Worm (Caenorhabditis elegans) whole organism, L3 larva: ENCODE measurements around the gene C28C12.11.

Experiments
- R02D3.7 ChIP-seq: fragments of 150-350 bp; optimal IDR thresholded peaks from 2 replicates; lab custom pipeline; 2014; ENCODE audit warnings: missing biosample characterization, missing genetic modification characterization
- ZK546.5 ChIP-seq: sonication (generic microtip); optimal IDR thresholded peaks from 2 replicates; lab custom pipeline; 2017; ENCODE audit warnings: missing biosample characterization, missing genetic modification characterization
- aly-2 ChIP-seq: fragments of 150-350 bp; optimal IDR thresholded peaks from 2 replicates; lab custom pipeline; 2014; ENCODE audit warnings: missing biosample characterization, missing genetic modification characterization
- ama-1 ChIP-seq: fragments of 150-350 bp; optimal IDR thresholded peaks from 2 replicates; lab custom pipeline; 2018
- ceh-16 ChIP-seq: sonication (generic microtip); optimal IDR thresholded peaks from 2 replicates; lab custom pipeline; 2017; ENCODE audit warnings: missing biosample characterization, missing genetic modification characterization
- ceh-28 ChIP-seq: fragments of 150-350 bp; optimal IDR thresholded peaks from 2 replicates; lab custom pipeline; 2014; ENCODE audit warnings: missing biosample characterization, missing genetic modification reagents, missing genetic modification characterization
- ceh-82 ChIP-seq: fragments of 150-350 bp; optimal IDR thresholded peaks from 2 replicates; lab custom pipeline; 2014; ENCODE audit warnings: missing biosample characterization, missing genetic modification characterization
- ceh-9 ChIP-seq: sonication (generic microtip); optimal IDR thresholded peaks from 2 replicates; lab custom pipeline; 2018; ENCODE audit warnings: missing biosample characterization, missing genetic modification characterization
- daf-12 ChIP-seq: fragments of 150-350 bp; optimal IDR thresholded peaks from 2 replicates; lab custom pipeline; 2014; ENCODE audit warnings: missing biosample characterization, missing genetic modification reagents, missing genetic modification characterization
- egl-27 ChIP-seq: sonication (generic microtip); optimal IDR thresholded peaks from 4 replicates; lab custom pipeline; 2017; ENCODE audit warnings: missing biosample characterization, missing genetic modification reagents, missing genetic modification characterization
- egl-5 ChIP-seq: fragments of 150-350 bp; optimal IDR thresholded peaks from 2 replicates; lab custom pipeline; 2017; ENCODE audit warnings: missing biosample characterization, missing genetic modification reagents, missing genetic modification characterization, inconsistent platforms
- elt-1 ChIP-seq: fragments of 150-350 bp; optimal IDR thresholded peaks from 2 replicates; lab custom pipeline; 2014; ENCODE audit warnings: missing biosample characterization, missing genetic modification characterization
- elt-2 ChIP-seq: sonication (generic microtip); optimal IDR thresholded peaks from 2 replicates; lab custom pipeline; 2016; ENCODE audit warnings: missing genetic modification reagents, mild to moderate bottlenecking, missing genetic modification characterization, missing compliant biosample characterization
- elt-3 ChIP-seq, 3 experiments: fragments of 150-350 bp in 1 of 3; sonication (generic microtip) in 2 of 3; optimal IDR thresholded peaks; 2 replicates in 2 of 3; 4 replicates in 1 of 3; lab custom pipeline; 2014 to 2017; ENCODE audit warnings: missing biosample characterization in 3 of 3, missing genetic modification characterization in 3 of 3
- eor-1 ChIP-seq, 2 experiments: fragments of 150-350 bp; optimal IDR thresholded peaks; 2 replicates each; lab custom pipeline; 2014 to 2018; ENCODE audit warnings: missing biosample characterization in 2 of 2, missing genetic modification characterization in 2 of 2
- fkh-10 ChIP-seq: sonication (generic microtip); optimal IDR thresholded peaks from 2 replicates; lab custom pipeline; 2017; ENCODE audit warnings: missing biosample characterization, missing genetic modification reagents, missing genetic modification characterization
- fkh-2 ChIP-seq: fragments of 150-350 bp; optimal IDR thresholded peaks from 2 replicates; lab custom pipeline; 2014; ENCODE audit warnings: missing biosample characterization, missing genetic modification reagents, missing genetic modification characterization
- fos-1 ChIP-seq: fragments of 150-350 bp; optimal IDR thresholded peaks from 2 replicates; lab custom pipeline; 2014; ENCODE audit warnings: missing biosample characterization, missing genetic modification characterization
- hmg-11 ChIP-seq: sonication (generic microtip); optimal IDR thresholded peaks from 2 replicates; lab custom pipeline; 2016; ENCODE audit warnings: missing genetic modification characterization, missing compliant biosample characterization
- jun-1 ChIP-seq: fragments of 150-350 bp; optimal IDR thresholded peaks from 2 replicates; lab custom pipeline; 2014; ENCODE audit warnings: missing biosample characterization, missing genetic modification reagents, missing genetic modification characterization
- lin-15B ChIP-seq: fragments of 150-350 bp; optimal IDR thresholded peaks from 2 replicates; lab custom pipeline; 2014; ENCODE audit warnings: missing biosample characterization, missing genetic modification characterization
- lin-39 ChIP-seq: fragments of 150-350 bp; optimal IDR thresholded peaks from 2 replicates; lab custom pipeline; 2018; ENCODE audit warnings: missing biosample characterization, missing genetic modification reagents, missing genetic modification characterization
- lsy-12 ChIP-seq: sonication (generic microtip); optimal IDR thresholded peaks from 2 replicates; lab custom pipeline; 2016; ENCODE audit warnings: mild to moderate bottlenecking, missing genetic modification characterization, missing compliant biosample characterization
- mdl-1 ChIP-seq: fragments of 150-350 bp; optimal IDR thresholded peaks from 2 replicates; lab custom pipeline; 2014; ENCODE audit warnings: missing biosample characterization, missing genetic modification characterization
- mml-1 ChIP-seq: fragments of 150-350 bp; sonication (generic microtip); optimal IDR thresholded peaks from 3 replicates; lab custom pipeline; 2014; ENCODE audit warnings: missing biosample characterization, missing genetic modification characterization
- nfya-1 ChIP-seq: sonication (generic microtip); optimal IDR thresholded peaks from 2 replicates; lab custom pipeline; 2017; ENCODE audit warnings: missing genetic modification characterization, mild to moderate bottlenecking, missing compliant biosample characterization, antibody characterized with exemption, moderate library complexity; ENCODE audit not compliant: insufficient read depth
- nhr-11 ChIP-seq: fragments of 150-350 bp; optimal IDR thresholded peaks from 2 replicates; lab custom pipeline; 2014; ENCODE audit warnings: missing biosample characterization, missing genetic modification characterization
- nhr-12 ChIP-seq: fragments of 150-350 bp; optimal IDR thresholded peaks from 2 replicates; lab custom pipeline; 2014; ENCODE audit warnings: missing biosample characterization, missing genetic modification characterization
- nhr-23 ChIP-seq: fragments of 150-350 bp; optimal IDR thresholded peaks from 2 replicates; lab custom pipeline; 2014; ENCODE audit warnings: missing biosample characterization, missing genetic modification reagents, missing genetic modification characterization
- nhr-237 ChIP-seq: fragments of 150-350 bp; optimal IDR thresholded peaks from 2 replicates; lab custom pipeline; 2014; ENCODE audit warnings: missing biosample characterization, missing genetic modification characterization
- nhr-25 ChIP-seq: sonication (generic microtip); optimal IDR thresholded peaks from 2 replicates; lab custom pipeline; 2017; ENCODE audit warnings: missing biosample characterization, missing genetic modification characterization
- nhr-28 ChIP-seq: fragments of 150-350 bp; optimal IDR thresholded peaks from 2 replicates; lab custom pipeline; 2014; ENCODE audit warnings: missing biosample characterization, missing genetic modification characterization
- nhr-43 ChIP-seq: sonication (generic microtip); optimal IDR thresholded peaks from 2 replicates; lab custom pipeline; 2016; ENCODE audit warnings: mild to moderate bottlenecking, missing genetic modification characterization, missing compliant biosample characterization; ENCODE audit not compliant: poor library complexity, severe bottlenecking
- nhr-67 ChIP-seq: fragments of 150-350 bp; optimal IDR thresholded peaks from 2 replicates; lab custom pipeline; 2014; ENCODE audit warnings: missing biosample characterization, missing genetic modification characterization
- nhr-76 ChIP-seq: fragments of 150-350 bp; sonication (generic microtip); optimal IDR thresholded peaks from 5 replicates; lab custom pipeline; 2014; ENCODE audit warnings: missing biosample characterization, missing genetic modification characterization
- nhr-77 ChIP-seq: fragments of 150-350 bp; optimal IDR thresholded peaks from 2 replicates; lab custom pipeline; 2014; ENCODE audit warnings: missing biosample characterization, missing genetic modification characterization
- pha-4 ChIP-seq: fragments of 150-350 bp; optimal IDR thresholded peaks from 2 replicates; lab custom pipeline; 2014; ENCODE audit warnings: missing biosample characterization, missing genetic modification reagents, missing genetic modification characterization
- pqm-1 ChIP-seq: fragments of 150-350 bp; optimal IDR thresholded peaks from 2 replicates; lab custom pipeline; 2017; ENCODE audit warnings: missing biosample characterization, missing genetic modification characterization, inconsistent platforms
- sea-2 ChIP-seq: fragments of 150-350 bp; sonication (generic microtip); optimal IDR thresholded peaks from 4 replicates; lab custom pipeline; 2014; ENCODE audit warnings: missing biosample characterization, missing genetic modification reagents, missing genetic modification characterization
- skn-1 ChIP-seq: fragments of 150-350 bp; optimal IDR thresholded peaks from 2 replicates; lab custom pipeline; 2014; ENCODE audit warnings: missing biosample characterization, missing genetic modification characterization
- snpc-4 ChIP-seq: fragments of 150-350 bp; optimal IDR thresholded peaks from 2 replicates; lab custom pipeline; 2014; ENCODE audit warnings: missing biosample characterization, missing genetic modification characterization
- tbx-2 ChIP-seq: sonication (generic microtip); optimal IDR thresholded peaks from 2 replicates; lab custom pipeline; 2016; ENCODE audit warnings: mild to moderate bottlenecking, missing genetic modification characterization, missing compliant biosample characterization
- unc-39 ChIP-seq: sonication (generic microtip); optimal IDR thresholded peaks from 4 replicates; lab custom pipeline; 2017; ENCODE audit warnings: missing biosample characterization, missing genetic modification characterization
- unc-62 ChIP-seq: fragments of 150-350 bp; sonication (generic microtip); optimal IDR thresholded peaks from 4 replicates; lab custom pipeline; 2014; ENCODE audit warnings: missing biosample characterization, missing genetic modification reagents, missing genetic modification characterization
- zag-1 ChIP-seq: fragments of 150-350 bp; optimal IDR thresholded peaks from 2 replicates; lab custom pipeline; 2014; ENCODE audit warnings: missing biosample characterization, missing genetic modification characterization
- ztf-11 ChIP-seq: fragments of 150-350 bp; optimal IDR thresholded peaks from 2 replicates; lab custom pipeline; 2014; ENCODE audit warnings: missing biosample characterization, missing genetic modification characterization
- ztf-4 ChIP-seq: fragments of 150-350 bp; optimal IDR thresholded peaks from 2 replicates; lab custom pipeline; 2014; ENCODE audit warnings: missing biosample characterization, missing genetic modification characterization

C28C12.11 gene

DNA sequence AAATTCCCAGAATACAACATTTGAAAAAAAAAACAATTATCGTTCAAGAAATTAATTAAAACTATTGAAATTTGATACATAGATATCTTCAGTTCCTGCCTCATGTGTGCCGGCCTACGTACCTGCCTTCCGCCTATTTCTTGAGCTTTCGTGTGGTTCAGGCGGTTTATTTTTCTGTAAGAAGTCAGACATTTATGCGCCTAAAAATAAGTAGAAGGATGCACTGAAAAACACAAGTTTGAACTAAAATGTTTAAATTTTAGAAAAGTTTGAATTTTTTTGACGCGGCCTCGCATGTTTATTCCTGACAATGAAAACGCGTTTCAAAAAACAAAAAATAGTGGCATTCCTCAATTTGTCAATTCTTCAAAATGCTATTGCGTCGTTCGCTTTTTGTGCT, at the start of gene C28C12.11:
TSS of gene C28C12.11 (plus strand) at position 301 of the 400 bp plus-strand sequence.
- TF ChIP-seq skn-1 (tag; lab: Kevin White, UChicago): no peak
- TF ChIP-seq lin-15B (tag; lab: Kevin White, UChicago): no peak
- TF ChIP-seq egl-5 (tag; lab: Kevin White, UChicago): no peak
- no peak for TF ChIP-seq nhr-25 (tag; lab: Kevin White, UChicago)
- TF ChIP-seq ztf-4 (tag; lab: Kevin White, UChicago): no peak
- TF ChIP-seq nhr-77: no peak
- TF ChIP-seq ztf-11 (tag; lab: Kevin White, UChicago): no peak
- no peak for TF ChIP-seq nfya-1
- no peak for TF ChIP-seq nhr-76 (tag; lab: Kevin White, UChicago)
- TF ChIP-seq nhr-43 (tag; lab: Kevin White, UChicago): no peak
- no peak for TF ChIP-seq nhr-237 (tag; lab: Kevin White, UChicago)
- no peak for TF ChIP-seq eor-1 (tag; optimal IDR thresholded peaks at IDR 0.05; lab: Kevin White, UChicago)
- TF ChIP-seq tbx-2 (tag; lab: Kevin White, UChicago): no peak
- TF ChIP-seq ceh-82 (tag; lab: Kevin White, UChicago): no peak
- TF ChIP-seq egl-27: no peak
- no peak for TF ChIP-seq daf-12 (tag; lab: Kevin White, UChicago)

DNA sequence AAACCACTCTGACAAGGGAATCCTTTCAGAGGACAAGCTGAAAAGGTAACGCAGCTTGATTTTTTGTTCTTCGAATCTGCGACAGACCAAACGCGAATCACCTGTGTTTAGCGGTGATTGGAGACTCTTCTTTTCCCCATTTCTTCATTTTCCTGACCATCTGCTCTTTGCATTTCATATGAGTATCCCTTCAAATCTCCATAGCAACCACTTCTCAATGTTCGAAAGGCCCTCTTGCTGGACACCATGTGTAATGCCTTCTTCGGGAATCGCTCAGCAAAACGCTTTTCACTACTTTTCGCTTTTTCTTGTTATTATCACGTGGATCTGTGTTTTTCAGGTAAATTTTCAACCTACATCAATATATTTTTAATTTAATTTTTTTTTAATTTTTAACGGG, 47.3 kb upstream of the C28C12.11 start, which contains the start of the genes T26A8.3 and tmem-231:
TSS of gene T26A8.3 (minus strand) at position 101 of the 400 bp plus-strand sequence.
TSS of gene tmem-231 (plus strand) at position 249 of the 400 bp plus-strand sequence.
- no peak for TF ChIP-seq ceh-28
- TF ChIP-seq ceh-9: no peak

DNA sequence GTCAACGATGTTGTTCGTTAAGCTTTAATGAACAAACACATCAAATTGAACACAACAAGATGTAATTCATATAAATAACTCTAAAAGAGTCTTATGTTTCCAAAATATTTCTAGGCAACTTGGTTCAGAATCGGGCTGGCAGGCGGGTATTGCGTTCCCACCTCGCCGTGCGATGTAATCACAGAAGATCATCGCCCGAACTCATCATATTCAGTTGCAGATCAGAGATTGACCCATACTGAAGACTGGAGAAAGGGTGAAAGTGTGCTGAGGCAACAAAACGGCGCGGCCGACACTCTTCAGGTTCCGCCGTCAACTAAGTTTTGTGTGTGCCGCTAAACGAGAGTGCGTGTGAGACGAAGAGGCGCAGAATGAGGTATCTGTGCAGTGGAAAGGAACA, 45.4 kb upstream of the C28C12.11 start:
- TF ChIP-seq fkh-10: no peak
- TF ChIP-seq ceh-28: peak; percentile 54
- TF ChIP-seq ama-1 (lab: Kevin White, UChicago): peak; percentile 97
- TF ChIP-seq hmg-11 (tag; lab: Kevin White, UChicago): peak; percentile 84
- peak; percentile 99 for TF ChIP-seq snpc-4 (tag; lab: Kevin White, UChicago)
- peak; percentile 51 for TF ChIP-seq lin-39 (tag; lab: Kevin White, UChicago)
- TF ChIP-seq unc-62 (GFP tag; lab: Kevin White, UChicago): peak; percentile 43
- TF ChIP-seq pqm-1 (tag; lab: Kevin White, UChicago): peak; percentile 46
- no peak for TF ChIP-seq skn-1 (tag; lab: Kevin White, UChicago)
- TF ChIP-seq ztf-4 (tag; lab: Kevin White, UChicago): peak; percentile 5
- TF ChIP-seq nhr-77: peak; percentile 53
- TF ChIP-seq aly-2 (tag; lab: Kevin White, UChicago): no peak
- no peak for TF ChIP-seq nhr-28 (tag; lab: Kevin White, UChicago)
- no peak for TF ChIP-seq ztf-11 (tag; lab: Kevin White, UChicago)
- TF ChIP-seq lsy-12 (tag; lab: Kevin White, UChicago): peak; percentile 90
- peak; percentile 78 for TF ChIP-seq nhr-25 (tag; lab: Kevin White, UChicago)
- no peak for TF ChIP-seq nhr-237 (tag; lab: Kevin White, UChicago)
- peak; percentile 16 for TF ChIP-seq ceh-82 (tag; lab: Kevin White, UChicago)
- no peak for TF ChIP-seq mdl-1 (tag; lab: Kevin White, UChicago)
- TF ChIP-seq ZK546.5 (tag; lab: Kevin White, UChicago): no peak
- TF ChIP-seq ceh-9: no peak
- TF ChIP-seq sea-2 (GFP tag; lab: Kevin White, UChicago): no peak
- no peak for TF ChIP-seq jun-1 (tag; lab: Kevin White, UChicago)
- TF ChIP-seq lin-15B (tag; lab: Kevin White, UChicago): peak; percentile 70
- TF ChIP-seq pha-4: peak; percentile 67
- TF ChIP-seq zag-1: no peak
- TF ChIP-seq elt-3 (tag; optimal IDR thresholded peaks at IDR 0.05; lab: Kevin White, UChicago): peak in 1 of 3 experiments; percentile 32
- TF ChIP-seq nhr-11: no peak
- peak; percentile 54 for TF ChIP-seq fos-1 (tag; lab: Kevin White, UChicago)
- peak; percentile 38 for TF ChIP-seq R02D3.7
- no peak for TF ChIP-seq elt-1 (tag; lab: Kevin White, UChicago)
- no peak for TF ChIP-seq eor-1 (tag; optimal IDR thresholded peaks at IDR 0.05; lab: Kevin White, UChicago)
- peak; percentile 76 for TF ChIP-seq nhr-43 (tag; lab: Kevin White, UChicago)
- TF ChIP-seq nhr-12: no peak
- peak; percentile 85 for TF ChIP-seq nfya-1
- TF ChIP-seq ceh-16: no peak
- TF ChIP-seq elt-2 (tag; lab: Kevin White, UChicago): peak; percentile 71
- TF ChIP-seq egl-27: no peak
- no peak for TF ChIP-seq daf-12 (tag; lab: Kevin White, UChicago)
- TF ChIP-seq nhr-76 (tag; lab: Kevin White, UChicago): no peak
- no peak for TF ChIP-seq nhr-67
- no peak for TF ChIP-seq unc-39 (tag; lab: Kevin White, UChicago)
- TF ChIP-seq fkh-2 (tag; lab: Kevin White, UChicago): peak; percentile 38
- no peak for TF ChIP-seq egl-5 (tag; lab: Kevin White, UChicago)
- peak; percentile 60 for TF ChIP-seq nhr-23 (tag; lab: Kevin White, UChicago)
- TF ChIP-seq mml-1 (tag; lab: Kevin White, UChicago): no peak
- TF ChIP-seq tbx-2 (tag; lab: Kevin White, UChicago): peak; percentile 85
